Worm (Caenorhabditis elegans): ENCODE measurements around the gene Y113G7B.27.

DNA sequence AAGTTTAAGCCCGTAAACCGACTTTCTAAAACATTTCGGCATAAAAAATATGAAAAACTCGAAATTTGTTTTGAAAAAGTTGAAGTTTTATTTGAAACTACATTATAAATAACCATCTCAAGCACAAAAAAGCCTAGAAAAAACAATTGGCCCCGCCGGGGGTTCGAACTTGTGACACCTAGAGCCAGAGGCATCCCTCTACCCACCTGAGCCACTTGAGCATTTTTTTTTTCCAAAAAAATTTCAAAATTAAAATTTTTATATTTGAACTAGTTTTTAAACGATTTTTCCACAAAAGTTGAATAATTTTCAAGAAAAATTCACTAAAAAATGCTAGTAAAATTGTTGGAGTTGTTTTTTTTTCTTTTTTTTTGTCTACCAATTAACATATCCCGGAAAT, 31.1 kb downstream of the Y113G7B.27 start:
- TF ChIP-seq athp-1 (tag; optimal IDR thresholded peaks at IDR 0.05) (no peak), nfya-1 (tag; optimal IDR thresholded peaks at IDR 0.05; ENCODE audit: borderline replicate concordance, insufficient read depth) (no peak), sea-2 (GFP tag; IDR thresholded peaks at IDR 0.05) (no peak)
